Fruit fly (Drosophila melanogaster): ENCODE results near the gene CG3823.

Gene CG3823

DNA sequence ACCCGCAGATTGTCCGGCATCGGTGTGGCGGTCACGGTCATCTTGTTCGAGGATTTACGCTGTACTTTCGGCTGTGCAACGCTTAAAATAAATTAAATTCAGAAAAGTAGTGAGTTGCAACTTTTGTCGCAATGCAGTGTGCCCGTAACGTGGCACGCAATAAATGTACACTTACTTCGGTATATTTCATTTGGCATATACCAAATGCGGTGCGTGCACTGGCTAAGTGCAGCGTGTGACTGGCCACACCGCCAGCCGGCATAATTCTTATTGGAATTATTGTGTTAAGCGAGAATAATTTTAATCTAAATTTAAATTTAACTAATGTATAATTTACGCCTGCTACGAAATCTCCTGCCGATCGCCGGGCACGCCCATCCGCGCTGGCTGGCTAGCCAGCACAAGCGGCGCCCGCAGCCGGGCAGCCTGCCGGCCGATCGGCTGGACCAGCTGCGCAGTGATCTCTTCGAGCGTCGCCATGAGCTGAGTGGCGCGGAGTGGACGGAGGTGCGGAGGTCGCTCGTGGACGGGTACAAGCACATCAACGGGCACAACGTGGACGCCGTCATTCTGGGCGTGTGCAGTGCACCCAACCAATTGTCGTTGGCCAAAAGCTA lies 12.6 kb upstream of the CG3823 start, which contains the start of the genes Rpt4 and mldr (continued):
- peak; percentile 37 for TF ChIP-seq trem (tag; optimal IDR thresholded peaks at IDR 0.05)
- peak; percentile 43; the same call in 1 of the 3 replicates for TF ChIP-seq CG6791 (GFP tag; IDR thresholded peaks at IDR 0.05; ENCODE audit: partially characterized antibody)
- no peak for TF ChIP-seq CG11695 (GFP tag; IDR thresholded peaks at IDR 0.05)
- TF ChIP-seq unc-4 (GFP tag; IDR thresholded peaks at IDR 0.05; ENCODE audit: partially characterized antibody) = peak; percentile 41
- peak; percentile 40 for TF ChIP-seq nmo (GFP tag; optimal IDR thresholded peaks at IDR 0.05)
- TF ChIP-seq NK7.1 (GFP tag; optimal IDR thresholded peaks at IDR 0.05) = no peak
- TF ChIP-seq sens (GFP tag) = peak; percentile 58
- TF ChIP-seq CG30403 (GFP tag; optimal IDR thresholded peaks at IDR 0.05) = no peak
- TF ChIP-seq toy (GFP tag; IDR thresholded peaks at IDR 0.05) = no peak
- TF ChIP-seq CG13424 (tag; optimal IDR thresholded peaks at IDR 0.05) = no peak
- TF ChIP-seq unpg (GFP tag; optimal IDR thresholded peaks at IDR 0.05) = no peak
- TF ChIP-seq fd64A (GFP tag; optimal IDR thresholded peaks at IDR 0.05) = no peak
- TF ChIP-seq CG3065 (GFP tag; optimal IDR thresholded peaks at IDR 0.05) = no peak
- no peak for TF ChIP-seq dan (GFP tag; IDR thresholded peaks at IDR 0.05)
- no peak for TF ChIP-seq hkb (optimal IDR thresholded peaks at IDR 0.05)
- TF ChIP-seq hkb (GFP tag; IDR thresholded peaks at IDR 0.05) = no peak
- TF ChIP-seq CG17385 (GFP tag; optimal IDR thresholded peaks at IDR 0.05) = no peak
- peak; percentile 30 for TF ChIP-seq Sry-δ (GFP tag; optimal IDR thresholded peaks at IDR 0.05)
- no peak for TF ChIP-seq fd96Cb (tag; optimal IDR thresholded peaks at IDR 0.05)
- TF ChIP-seq grau (tag; optimal IDR thresholded peaks at IDR 0.05) = peak; percentile 3
- TF ChIP-seq CG4617 (GFP tag; optimal IDR thresholded peaks at IDR 0.05; ENCODE audit: borderline replicate concordance) = peak; percentile 95
- TF ChIP-seq CG4360 (GFP tag; IDR thresholded peaks at IDR 0.05) = no peak
- no peak for TF ChIP-seq CG14965 (GFP tag; optimal IDR thresholded peaks at IDR 0.05; ENCODE audit: borderline replicate concordance)
- TF ChIP-seq Xbp1 (GFP tag; optimal IDR thresholded peaks at IDR 0.05) = no peak
- TF ChIP-seq E2f2 (GFP tag; IDR thresholded peaks at IDR 0.05) = peak; percentile 48; the same call in 1 of the 2 replicates
- peak; percentile 10 for TF ChIP-seq CG8924 (tag; optimal IDR thresholded peaks at IDR 0.05)
- TF ChIP-seq esg (GFP tag; conservative IDR thresholded peaks at IDR 0.05) = no peak
- peak; percentile 21 for TF ChIP-seq CG10267 (tag; optimal IDR thresholded peaks at IDR 0.05)
- peak; percentile 44; the same call in 1 of the 3 replicates for TF ChIP-seq CG34224 (GFP tag; IDR thresholded peaks at IDR 0.05; ENCODE audit: partially characterized antibody)
- peak; percentile 68 for TF ChIP-seq Lhr (GFP tag; optimal IDR thresholded peaks at IDR 0.05)
- TF ChIP-seq hth (optimal IDR thresholded peaks at IDR 0.05) = no peak
- no peak for TF ChIP-seq Sry-β (GFP tag; optimal IDR thresholded peaks at IDR 0.05)
- TF ChIP-seq phol (tag; optimal IDR thresholded peaks at IDR 0.05) = peak; percentile 55
- peak; percentile 8 for TF ChIP-seq CTCF (GFP tag; optimal IDR thresholded peaks at IDR 0.05)
- peak; percentile 0 for TF ChIP-seq sug (tag; optimal IDR thresholded peaks at IDR 0.05)
- TF ChIP-seq Med (GFP tag) = peak; percentile 80
- peak; percentile 60 for TF ChIP-seq pita (GFP tag; optimal IDR thresholded peaks at IDR 0.05)
- no peak for TF ChIP-seq zfh1 (GFP tag; IDR thresholded peaks at IDR 0.05)
- TF ChIP-seq CG12659 (GFP tag; optimal IDR thresholded peaks at IDR 0.05) = peak; percentile 72
- peak; percentile 77 for TF ChIP-seq Elba2 (GFP tag; optimal IDR thresholded peaks at IDR 0.05)
- TF ChIP-seq CG1603 (tag; optimal IDR thresholded peaks at IDR 0.05) = peak; percentile 75
- peak; percentile 38 for TF ChIP-seq CG7928 (GFP tag; optimal IDR thresholded peaks at IDR 0.05)
- peak; percentile 38 for TF ChIP-seq stwl (tag; optimal IDR thresholded peaks at IDR 0.05)
- TF ChIP-seq knrl (GFP tag; IDR thresholded peaks at IDR 0.05; ENCODE audit: partially characterized antibody) = peak; percentile 45; the same call in 1 of the 3 replicates
- TF ChIP-seq insv (GFP tag; optimal IDR thresholded peaks at IDR 0.05) = peak; percentile 94 to 99
- TF ChIP-seq crp (GFP tag; optimal IDR thresholded peaks at IDR 0.05) = peak in 1 of 2 experiments; percentile 53
- no peak for TF ChIP-seq CG12299 (tag; optimal IDR thresholded peaks at IDR 0.05)
- TF ChIP-seq Dref (GFP tag; IDR thresholded peaks at IDR 0.05) = peak; percentile 48
- TF ChIP-seq slou (GFP tag; optimal IDR thresholded peaks at IDR 0.05) = no peak
- TF ChIP-seq zen (tag; optimal IDR thresholded peaks at IDR 0.05) = no peak

Data from whole organism, embryonic.